Fruit fly (Drosophila melanogaster) whole organism, embryonic: ENCODE results near the gene amos.

Source experiments
- BEAF-32 ChIP-seq: fragments of 200-800 bp; sonication (Bioruptor generic); optimal IDR thresholded peaks from 3 replicates; lab custom pipeline; 2017; ENCODE audit warnings: missing biosample characterization, missing genetic modification characterization, mild to moderate bottlenecking, moderate library complexity, missing genetic modification reagents
- CG10209 ChIP-seq: fragments of 200-800 bp; sonication (Bioruptor generic); optimal IDR thresholded peaks from 3 replicates; lab custom pipeline; 2017; ENCODE audit warnings: missing biosample characterization, mild to moderate bottlenecking, missing genetic modification characterization, missing genetic modification reagents
- CG10267 ChIP-seq: fragments of 200-800 bp; sonication (Bioruptor generic); optimal IDR thresholded peaks from 2 replicates; lab custom pipeline; 2018; ENCODE audit warnings: missing biosample characterization, mild to moderate bottlenecking, missing genetic modification characterization, moderate library complexity
- CG11398 ChIP-seq: fragments of 200-800 bp; sonication (Bioruptor generic); optimal IDR thresholded peaks from 2 replicates; lab custom pipeline; 2016; ENCODE audit warnings: missing biosample characterization, missing genetic modification characterization
- CG1233 ChIP-seq: fragments of 200-800 bp; sonication (Bioruptor generic); optimal IDR thresholded peaks from 4 replicates; lab custom pipeline; 2018; ENCODE audit warnings: missing biosample characterization, mild to moderate bottlenecking, missing genetic modification characterization
- CG13296 ChIP-seq: fragments of 200-800 bp; sonication (Bioruptor generic); optimal IDR thresholded peaks from 3 replicates; lab custom pipeline; 2018; ENCODE audit warnings: missing biosample characterization, mild to moderate bottlenecking, missing genetic modification characterization
- CG15479 ChIP-seq: fragments of 200-800 bp; sonication (Bioruptor generic); optimal IDR thresholded peaks from 3 replicates; lab custom pipeline; 2019; ENCODE audit warnings: missing biosample characterization, mild to moderate bottlenecking, missing genetic modification characterization, moderate library complexity
- CG15696 ChIP-seq: fragments of 200-800 bp; sonication (Bioruptor generic); optimal IDR thresholded peaks from 2 replicates; lab custom pipeline; 2019; ENCODE audit warnings: missing biosample characterization, mild to moderate bottlenecking, missing genetic modification characterization, moderate library complexity
- CG1603 ChIP-seq: fragments of 200-800 bp; sonication (Bioruptor generic); optimal IDR thresholded peaks from 2 replicates; lab custom pipeline; 2019; ENCODE audit warnings: missing biosample characterization, mild to moderate bottlenecking, missing genetic modification characterization, moderate library complexity
- CG17568 ChIP-seq: fragments of 200-800 bp; sonication (Bioruptor generic); optimal IDR thresholded peaks from 2 replicates; lab custom pipeline; 2018; ENCODE audit warnings: missing biosample characterization, mild to moderate bottlenecking, missing genetic modification characterization, moderate library complexity
- CG6813 ChIP-seq: fragments of 200-800 bp; sonication (Bioruptor generic); optimal IDR thresholded peaks from 2 replicates; lab custom pipeline; 2017; ENCODE audit warnings: missing biosample characterization, missing genetic modification characterization, mild to moderate bottlenecking, moderate library complexity, missing genetic modification reagents
- CG7556 ChIP-seq: fragments of 200-800 bp; sonication (Bioruptor generic); optimal IDR thresholded peaks from 2 replicates; lab custom pipeline; 2017; ENCODE audit warnings: missing biosample characterization, mild to moderate bottlenecking, missing genetic modification characterization
- CG7786 ChIP-seq: fragments of 200-800 bp; sonication (Bioruptor generic); optimal IDR thresholded peaks from 2 replicates; lab custom pipeline; 2016; ENCODE audit warnings: missing biosample characterization, missing genetic modification characterization
- CG7987 ChIP-seq: fragments of 200-800 bp; sonication (Bioruptor generic); optimal IDR thresholded peaks from 2 replicates; lab custom pipeline; 2018; ENCODE audit warnings: missing biosample characterization, mild to moderate bottlenecking, missing genetic modification characterization, moderate library complexity
- CG8290 ChIP-seq, 3 experiments: fragments of 200-800 bp; sonication (Bioruptor generic); optimal IDR thresholded peaks; 2 replicates each; lab custom pipeline; 2016 to 2019; ENCODE audit warnings: missing biosample characterization in 3 of 3, missing genetic modification characterization in 3 of 3, mild to moderate bottlenecking in 2 of 3, moderate library complexity in 1 of 3
- CG9727 ChIP-seq: fragments of 200-800 bp; sonication (Bioruptor generic); optimal IDR thresholded peaks from 3 replicates; lab custom pipeline; 2017; ENCODE audit warnings: missing biosample characterization, mild to moderate bottlenecking, missing genetic modification characterization
- CG9797 ChIP-seq: fragments of 200-800 bp; sonication (Bioruptor generic); optimal IDR thresholded peaks from 3 replicates; lab custom pipeline; 2018; ENCODE audit warnings: missing biosample characterization, mild to moderate bottlenecking, missing genetic modification characterization
- D ChIP-seq, 2 experiments: fragments of 200-800 bp in 1 of 2; fragments of >200 bp in 1 of 2; sonication (Bioruptor generic) in 1 of 2; optimal IDR thresholded peaks; 2 replicates in 1 of 2; 3 replicates in 1 of 2; lab custom pipeline; 2017; ENCODE audit warnings: mild to moderate bottlenecking in 1 of 2, missing biosample characterization in 1 of 2, missing genetic modification characterization in 1 of 2, missing genetic modification reagents in 1 of 2
- D19A ChIP-seq: fragments of 200-800 bp; optimal IDR thresholded peaks from 3 replicates; lab custom pipeline; 2019; ENCODE audit warnings: missing biosample characterization, mild to moderate bottlenecking, missing genetic modification characterization, moderate library complexity
- Fer3 ChIP-seq: fragments of 200-800 bp; sonication (Bioruptor generic); optimal IDR thresholded peaks from 2 replicates; lab custom pipeline; 2018; ENCODE audit warnings: missing biosample characterization, mild to moderate bottlenecking, missing genetic modification characterization, moderate library complexity
- HHEX ChIP-seq: fragments of 200-800 bp; sonication (Bioruptor generic); optimal IDR thresholded peaks from 3 replicates; lab custom pipeline; 2017; ENCODE audit warnings: missing biosample characterization, mild to moderate bottlenecking, missing genetic modification characterization, missing genetic modification reagents
- Med ChIP-seq: fragments of 200-800 bp; sonication (Bioruptor generic); peaks from one replicate; lab custom pipeline; 2016; ENCODE audit warnings: missing biosample characterization, missing genetic modification characterization, mild to moderate bottlenecking, inconsistent platforms, moderate library complexity
- Meics ChIP-seq: fragments of 200-800 bp; sonication (Bioruptor generic); optimal IDR thresholded peaks from 2 replicates; lab custom pipeline; 2017; ENCODE audit warnings: missing biosample characterization, mild to moderate bottlenecking, missing genetic modification characterization
- Neu2 ChIP-seq: fragments of 200-800 bp; sonication (Bioruptor generic); optimal IDR thresholded peaks from 3 replicates; lab custom pipeline; 2016; ENCODE audit warnings: missing biosample characterization, missing genetic modification characterization, borderline replicate concordance
- Side ChIP-seq: fragments of 200-800 bp; sonication (Bioruptor generic); optimal IDR thresholded peaks from 2 replicates; lab custom pipeline; 2016; ENCODE audit warnings: missing biosample characterization, missing genetic modification characterization
- Sox100B ChIP-seq: fragments of 200-800 bp; sonication (Bioruptor generic); optimal IDR thresholded peaks from 3 replicates; lab custom pipeline; 2018; ENCODE audit warnings: missing biosample characterization, mild to moderate bottlenecking, missing genetic modification characterization
- ac ChIP-seq: fragments of 200-800 bp; sonication (Bioruptor generic); optimal IDR thresholded peaks from 3 replicates; lab custom pipeline; 2017; ENCODE audit warnings: missing biosample characterization, mild to moderate bottlenecking, missing genetic modification characterization
- bab2 ChIP-seq: fragments of 200-800 bp; sonication (Bioruptor generic); optimal IDR thresholded peaks from 2 replicates; lab custom pipeline; 2016; ENCODE audit warnings: missing biosample characterization, missing genetic modification characterization
- bcd ChIP-seq: fragments of 200-800 bp; sonication (Bioruptor generic); optimal IDR thresholded peaks from 2 replicates; lab custom pipeline; 2017; ENCODE audit warnings: missing biosample characterization, mild to moderate bottlenecking, missing genetic modification characterization
- bowl ChIP-seq: fragments of 200-800 bp; sonication (Bioruptor generic); IDR thresholded peaks from 2 replicates; pipeline ENCODE4 v1.3.6; 2022; ENCODE audit warnings: missing biosample characterization, missing genetic modification characterization
- dmrt99B ChIP-seq: fragments of 200-800 bp; sonication (Bioruptor generic); optimal IDR thresholded peaks from 2 replicates; lab custom pipeline; 2018; ENCODE audit warnings: missing biosample characterization, mild to moderate bottlenecking, missing genetic modification characterization, moderate library complexity
- gem ChIP-seq: fragments of 200-800 bp; sonication (Bioruptor generic); optimal IDR thresholded peaks from 2 replicates; lab custom pipeline; 2019; ENCODE audit warnings: missing biosample characterization, mild to moderate bottlenecking, missing genetic modification characterization, moderate library complexity
- lola ChIP-seq, 3 experiments: fragments of >200 bp in 2 of 3; fragments of 200-800 bp in 1 of 3; sonication (Bioruptor generic) in 1 of 3; optimal IDR thresholded peaks; 2 replicates each; lab custom pipeline; 2017 to 2019; ENCODE audit warnings: missing biosample characterization in 3 of 3, missing genetic modification characterization in 3 of 3, mild to moderate bottlenecking in 1 of 3, moderate library complexity in 1 of 3
- odd ChIP-seq: fragments of 200-800 bp; sonication (Bioruptor generic); optimal IDR thresholded peaks from 2 replicates; lab custom pipeline; 2017; ENCODE audit warnings: missing biosample characterization, mild to moderate bottlenecking, missing genetic modification characterization
- org-1 ChIP-seq: fragments of 200-800 bp; sonication (Bioruptor generic); optimal IDR thresholded peaks from 2 replicates; lab custom pipeline; 2017; ENCODE audit warnings: missing biosample characterization, missing genetic modification characterization
- otp ChIP-seq: fragments of 200-800 bp; sonication (Bioruptor generic); IDR thresholded peaks from 3 replicates; pipeline ENCODE4, ENCODE4 v1.3.6; 2022; ENCODE audit warnings: missing biosample characterization, missing genetic modification characterization
- sd ChIP-seq: fragments of 200-800 bp; sonication (Bioruptor generic); optimal IDR thresholded peaks from 3 replicates; lab custom pipeline; 2018; ENCODE audit warnings: missing biosample characterization, mild to moderate bottlenecking, missing genetic modification characterization, moderate library complexity
- sim ChIP-seq: fragments of 200-800 bp; sonication (Bioruptor generic); IDR thresholded peaks from 2 replicates; pipeline ENCODE4 v1.3.6; 2022; ENCODE audit warnings: missing biosample characterization, missing genetic modification characterization
- trem ChIP-seq: fragments of 200-800 bp; optimal IDR thresholded peaks from 3 replicates; lab custom pipeline; 2019; ENCODE audit warnings: missing biosample characterization, mild to moderate bottlenecking, missing genetic modification characterization, moderate library complexity
- twi ChIP-seq: fragments of 200-800 bp; optimal IDR thresholded peaks from 2 replicates; lab custom pipeline; 2019; ENCODE audit warnings: missing biosample characterization, mild to moderate bottlenecking, missing genetic modification characterization, moderate library complexity
- zf30C ChIP-seq: fragments of 200-800 bp; sonication (Bioruptor generic); optimal IDR thresholded peaks from 3 replicates; lab custom pipeline; 2018; ENCODE audit warnings: missing biosample characterization, mild to moderate bottlenecking, missing genetic modification characterization

Gene amos

dm6 chr2L:18625470-18625869 lies 28.7 kb upstream of the amos start (continued):
- TF ChIP-seq Neu2 (peak; percentile 6), CG7786 (GFP tag; lab: Kevin White, UChicago) (no peak), bcd (GFP tag; lab: Kevin White, UChicago) (no peak), D19A (no peak), dmrt99B (tag; lab: Kevin White, UChicago) (peak; percentile 20), bab2 (GFP tag; lab: Kevin White, UChicago) (peak; percentile 24), CG9727 (GFP tag; lab: Kevin White, UChicago) (peak; percentile 35), CG6813 (peak; percentile 37), lola (GFP tag; optimal IDR thresholded peaks at IDR 0.05; lab: Kevin White, UChicago) (peak in 1 of 3 experiments; percentile 15), CG10209 (GFP tag; lab: Kevin White, UChicago) (peak; percentile 27), org-1 (GFP tag; lab: Kevin White, UChicago) (peak; percentile 40), CG11398 (GFP tag; lab: Kevin White, UChicago) (peak; percentile 21), CG15696 (peak; percentile 78), CG8290 (GFP tag; optimal IDR thresholded peaks at IDR 0.05; lab: Kevin White, UChicago) (no peak), CG8290 (tag; optimal IDR thresholded peaks at IDR 0.05; lab: Kevin White, UChicago) (peak; percentile 30 to 65), sim (GFP tag; lab: Robert Waterston, UW) (peak; percentile 32; the same call in 1 of the 2 replicates), Side (GFP tag; lab: Kevin White, UChicago) (peak; percentile 14), zf30C (GFP tag; lab: Kevin White, UChicago) (no peak), twi (tag; lab: Kevin White, UChicago) (peak; percentile 82), CG1603 (peak; percentile 39), CG17568 (GFP tag; lab: Kevin White, UChicago) (peak; percentile 9), CG13296 (peak; percentile 31), trem (tag; lab: Kevin White, UChicago) (no peak), CG9797 (GFP tag; lab: Kevin White, UChicago) (no peak), BEAF-32 (GFP tag; lab: Kevin White, UChicago) (no peak), Meics (GFP tag; lab: Kevin White, UChicago) (peak; percentile 34), D (optimal IDR thresholded peaks at IDR 0.05; lab: Kevin White, UChicago) (no peak), D (GFP tag; optimal IDR thresholded peaks at IDR 0.05; lab: Kevin White, UChicago) (peak; percentile 23), Med (GFP tag; lab: Kevin White, UChicago) (peak; percentile 14), CG7987 (peak; percentile 7), CG10267 (peak; percentile 12), HHEX (GFP tag; lab: Kevin White, UChicago) (peak; percentile 9), sd (tag; lab: Kevin White, UChicago) (no peak), Fer3 (tag; lab: Kevin White, UChicago) (peak; percentile 4), gem (tag; lab: Kevin White, UChicago) (peak; percentile 28), otp (GFP tag; lab: Robert Waterston, UW) (0 out of 3 replicates have a peak, but pooled peaks have one; percentile 14), ac (GFP tag; lab: Kevin White, UChicago) (peak; percentile 54), Sox100B (peak; percentile 27), CG1233 (GFP tag; lab: Kevin White, UChicago) (no peak), CG15479 (GFP tag; lab: Kevin White, UChicago) (peak; percentile 52), CG7556 (GFP tag; lab: Kevin White, UChicago) (peak; percentile 9), odd (peak; percentile 44), bowl (GFP tag; lab: Robert Waterston, UW) (no peak)
